Fruit fly (Drosophila melanogaster) whole organism, embryonic: ENCODE results near the gene odd.

Experiments used
- Adf1 ChIP-seq: fragments of 200-800 bp; sonication (Bioruptor generic); IDR thresholded peaks from 2 replicates; pipeline ENCODE4 v1.3.6; 2022; ENCODE audit warnings: missing biosample characterization, missing genetic modification characterization
- Antp ChIP-seq: fragments of 200-800 bp; sonication (Bioruptor generic); optimal IDR thresholded peaks from 3 replicates; lab custom pipeline; 2016; ENCODE audit warnings: missing biosample characterization, missing genetic modification characterization
- BEAF-32 ChIP-seq: fragments of 200-800 bp; sonication (Bioruptor generic); optimal IDR thresholded peaks from 3 replicates; lab custom pipeline; 2017; ENCODE audit warnings: missing biosample characterization, missing genetic modification characterization, mild to moderate bottlenecking, moderate library complexity, missing genetic modification reagents
- CG10274 ChIP-seq: fragments of 200-800 bp; sonication (Bioruptor generic); optimal IDR thresholded peaks from 3 replicates; lab custom pipeline; 2017; ENCODE audit warnings: missing biosample characterization, mild to moderate bottlenecking, missing genetic modification characterization
- CG10543 ChIP-seq: fragments of 200-800 bp; sonication (Bioruptor generic); optimal IDR thresholded peaks from 3 replicates; lab custom pipeline; 2017; ENCODE audit warnings: missing biosample characterization, mild to moderate bottlenecking, missing genetic modification characterization, moderate library complexity
- CG10654 ChIP-seq: fragments of 200-800 bp; sonication (Bioruptor generic); optimal IDR thresholded peaks from 2 replicates; lab custom pipeline; 2016; ENCODE audit warnings: missing biosample characterization, missing genetic modification characterization
- CG11398 ChIP-seq: fragments of 200-800 bp; sonication (Bioruptor generic); optimal IDR thresholded peaks from 2 replicates; lab custom pipeline; 2016; ENCODE audit warnings: missing biosample characterization, missing genetic modification characterization
- CG11504 ChIP-seq: fragments of 200-800 bp; sonication (Bioruptor generic); optimal IDR thresholded peaks from 3 replicates; lab custom pipeline; 2019; ENCODE audit warnings: missing biosample characterization, mild to moderate bottlenecking, missing genetic modification characterization, moderate library complexity
- CG11695 ChIP-seq: fragments of 200-800 bp; sonication (Bioruptor generic); IDR thresholded peaks from 3 replicates; pipeline ENCODE4 v1.3.6; 2022; ENCODE audit warnings: missing biosample characterization, missing genetic modification characterization
- CG12299 ChIP-seq: fragments of 200-800 bp; sonication (Bioruptor generic); optimal IDR thresholded peaks from 2 replicates; lab custom pipeline; 2018; ENCODE audit warnings: missing biosample characterization, mild to moderate bottlenecking, missing genetic modification characterization
- CG13894 ChIP-seq: fragments of 200-800 bp; sonication (Bioruptor generic); optimal IDR thresholded peaks from 3 replicates; lab custom pipeline; 2018; ENCODE audit warnings: missing biosample characterization, mild to moderate bottlenecking, missing genetic modification characterization, moderate library complexity
- CG14441 ChIP-seq: fragments of 200-800 bp; sonication (Bioruptor generic); IDR thresholded peaks from 2 replicates; pipeline ENCODE4 v1.3.6; 2022; ENCODE audit warnings: missing biosample characterization, missing genetic modification characterization
- CG14710 ChIP-seq: fragments of 200-800 bp; sonication (Bioruptor generic); optimal IDR thresholded peaks from 3 replicates; lab custom pipeline; 2019; ENCODE audit warnings: missing biosample characterization, mild to moderate bottlenecking, missing genetic modification characterization, moderate library complexity
- CG15011 ChIP-seq: fragments of 200-800 bp; sonication (Bioruptor generic); optimal IDR thresholded peaks from 3 replicates; lab custom pipeline; 2018; ENCODE audit warnings: missing biosample characterization, mild to moderate bottlenecking, missing genetic modification characterization
- CG17361 ChIP-seq: fragments of 200-800 bp; sonication (Bioruptor generic); IDR thresholded peaks from 3 replicates; pipeline ENCODE4 v1.3.6; 2022; ENCODE audit warnings: missing biosample characterization, missing genetic modification characterization
- CG2120 ChIP-seq: fragments of 200-800 bp; sonication (Bioruptor generic); optimal IDR thresholded peaks from 3 replicates; lab custom pipeline; 2016; ENCODE audit warnings: missing biosample characterization, missing genetic modification characterization
- CG2202 ChIP-seq: fragments of 200-800 bp; sonication (Bioruptor generic); optimal IDR thresholded peaks from 2 replicates; lab custom pipeline; 2018; ENCODE audit warnings: missing biosample characterization, mild to moderate bottlenecking, missing genetic modification characterization
- CG2712 ChIP-seq: fragments of 200-800 bp; optimal IDR thresholded peaks from 3 replicates; lab custom pipeline; 2019; ENCODE audit warnings: missing biosample characterization, mild to moderate bottlenecking, missing genetic modification characterization, moderate library complexity
- CG3838 ChIP-seq: fragments of 200-800 bp; sonication (Bioruptor generic); optimal IDR thresholded peaks from 3 replicates; lab custom pipeline; 2016; ENCODE audit warnings: missing biosample characterization, missing genetic modification characterization
- CG5245 ChIP-seq: fragments of 200-800 bp; sonication (Bioruptor generic); optimal IDR thresholded peaks from 3 replicates; lab custom pipeline; 2016; ENCODE audit warnings: missing biosample characterization, missing genetic modification characterization
- CG7357 ChIP-seq: fragments of 200-800 bp; sonication (Bioruptor generic); IDR thresholded peaks from 3 replicates; pipeline ENCODE4 v1.3.6; 2022; ENCODE audit warnings: missing biosample characterization, missing genetic modification characterization
- Fer3 ChIP-seq: fragments of 200-800 bp; sonication (Bioruptor generic); optimal IDR thresholded peaks from 2 replicates; lab custom pipeline; 2018; ENCODE audit warnings: missing biosample characterization, mild to moderate bottlenecking, missing genetic modification characterization, moderate library complexity
- H2.0 ChIP-seq: fragments of 200-800 bp; sonication (Bioruptor generic); IDR thresholded peaks from 2 replicates; pipeline ENCODE4 v1.3.6; 2022; ENCODE audit warnings: missing biosample characterization, missing genetic modification characterization
- HHEX ChIP-seq: fragments of 200-800 bp; sonication (Bioruptor generic); optimal IDR thresholded peaks from 3 replicates; lab custom pipeline; 2017; ENCODE audit warnings: missing biosample characterization, mild to moderate bottlenecking, missing genetic modification characterization, missing genetic modification reagents
- Kr ChIP-seq: fragments of 200-800 bp; sonication (Bioruptor generic); optimal IDR thresholded peaks from 2 replicates; lab custom pipeline; 2017; ENCODE audit warnings: missing biosample characterization, mild to moderate bottlenecking, missing genetic modification characterization
- NfI ChIP-seq: fragments of 200-800 bp; sonication (Bioruptor generic); optimal IDR thresholded peaks from 3 replicates; lab custom pipeline; 2018; ENCODE audit warnings: missing biosample characterization, mild to moderate bottlenecking, missing genetic modification characterization, moderate library complexity
- Oaz ChIP-seq: fragments of 200-800 bp; sonication (Bioruptor generic); IDR thresholded peaks from 2 replicates; pipeline ENCODE4 v1.3.6; 2022; ENCODE audit warnings: missing biosample characterization, missing genetic modification characterization
- PHDP ChIP-seq: fragments of 200-800 bp; sonication (Bioruptor generic); optimal IDR thresholded peaks from 3 replicates; lab custom pipeline; 2018; ENCODE audit warnings: missing biosample characterization, mild to moderate bottlenecking, missing genetic modification characterization, moderate library complexity
- Ravus ChIP-seq: fragments of 200-800 bp; sonication (Bioruptor generic); IDR thresholded peaks from 2 replicates; pipeline ENCODE4 v1.3.6; 2022; ENCODE audit warnings: missing biosample characterization, missing genetic modification characterization
- Sox102F ChIP-seq: fragments of 200-800 bp; sonication (Bioruptor generic); optimal IDR thresholded peaks from 2 replicates; lab custom pipeline; 2018; ENCODE audit warnings: missing biosample characterization, mild to moderate bottlenecking, missing genetic modification characterization, moderate library complexity
- TFAM ChIP-seq: fragments of 200-800 bp; sonication (Bioruptor generic); optimal IDR thresholded peaks from 2 replicates; lab custom pipeline; 2017; ENCODE audit warnings: missing biosample characterization, missing genetic modification characterization, inconsistent platforms
- Usf ChIP-seq: fragments of 200-800 bp; sonication (Bioruptor generic); optimal IDR thresholded peaks from 2 replicates; lab custom pipeline; 2017; ENCODE audit warnings: missing genotype, missing biosample characterization, missing genetic modification characterization
- Vsx1 ChIP-seq: fragments of 200-800 bp; sonication (Bioruptor generic); optimal IDR thresholded peaks from 2 replicates; lab custom pipeline; 2017; ENCODE audit warnings: missing biosample characterization, mild to moderate bottlenecking, missing genetic modification characterization, missing genetic modification reagents
- YL-1 ChIP-seq: fragments of 200-800 bp; sonication (Bioruptor generic); optimal IDR thresholded peaks from 3 replicates; lab custom pipeline; 2017; ENCODE audit warnings: missing biosample characterization, mild to moderate bottlenecking, missing genetic modification characterization
- chif ChIP-seq, 2 experiments: fragments of 200-800 bp; sonication (Bioruptor generic); optimal IDR thresholded peaks; 3 replicates each; lab custom pipeline; 2016; ENCODE audit warnings: missing biosample characterization in 2 of 2, missing genetic modification characterization in 2 of 2
- cwo ChIP-seq: fragments of 200-800 bp; sonication (Bioruptor generic); optimal IDR thresholded peaks from 3 replicates; lab custom pipeline; 2017; ENCODE audit warnings: missing biosample characterization, missing genetic modification characterization, mild to moderate bottlenecking, moderate library complexity, missing genetic modification reagents
- ems ChIP-seq: fragments of 200-800 bp; sonication (Bioruptor generic); optimal IDR thresholded peaks from 3 replicates; lab custom pipeline; 2016; ENCODE audit warnings: missing biosample characterization, missing genetic modification characterization
- gcm ChIP-seq: fragments of 200-800 bp; sonication (Bioruptor generic); optimal IDR thresholded peaks from 2 replicates; lab custom pipeline; 2019; ENCODE audit warnings: missing biosample characterization, mild to moderate bottlenecking, missing genetic modification characterization, moderate library complexity
- hb ChIP-seq: fragments of 200-800 bp; sonication (Bioruptor generic); IDR thresholded peaks from 3 replicates; pipeline ENCODE4 v1.3.6; 2022; ENCODE audit warnings: missing biosample characterization, missing genetic modification characterization; ENCODE audit not compliant: partially characterized antibody
- lmd ChIP-seq: fragments of 200-800 bp; sonication (Bioruptor generic); IDR thresholded peaks from 2 replicates; pipeline ENCODE4 v1.3.6; 2022; ENCODE audit warnings: missing biosample characterization, missing genetic modification characterization
- mirr ChIP-seq: fragments of 200-800 bp; sonication (Bioruptor generic); optimal IDR thresholded peaks from 3 replicates; lab custom pipeline; 2018; ENCODE audit warnings: missing biosample characterization, mild to moderate bottlenecking, missing genetic modification characterization
- sc ChIP-seq, 3 experiments: fragments of >200 bp in 2 of 3; fragments of 200-800 bp in 1 of 3; sonication (Bioruptor generic) in 1 of 3; optimal IDR thresholded peaks; 2 replicates in 2 of 3; 3 replicates in 1 of 3; lab custom pipeline; 2017; ENCODE audit warnings: mild to moderate bottlenecking in 1 of 3, missing biosample characterization in 1 of 3, missing genetic modification characterization in 1 of 3, missing genetic modification reagents in 1 of 3
- sens ChIP-seq: fragments of 200-800 bp; sonication (Bioruptor generic); peaks from one replicate; lab custom pipeline; 2016; ENCODE audit warnings: missing biosample characterization, missing genetic modification characterization
- so ChIP-seq: fragments of 200-800 bp; sonication (Bioruptor generic); IDR thresholded peaks from 3 replicates; pipeline ENCODE4 v1.3.6; 2022; ENCODE audit warnings: missing biosample characterization, missing genetic modification characterization
- ssp ChIP-seq: fragments of 200-800 bp; sonication (Bioruptor generic); IDR thresholded peaks from 2 replicates; pipeline ENCODE4 v1.3.6; 2022; ENCODE audit warnings: missing biosample characterization, missing genetic modification characterization
- stwl ChIP-seq: fragments of 200-800 bp; sonication (Bioruptor generic); optimal IDR thresholded peaks from 3 replicates; lab custom pipeline; 2018; ENCODE audit warnings: missing biosample characterization, mild to moderate bottlenecking, missing genetic modification characterization, moderate library complexity
- vfl ChIP-seq: fragments of 200-800 bp; sonication (Bioruptor generic); optimal IDR thresholded peaks from 2 replicates; lab custom pipeline; 2016; ENCODE audit warnings: missing biosample characterization, missing genetic modification characterization
- wor ChIP-seq: fragments of 200-800 bp; sonication (Bioruptor generic); IDR thresholded peaks from 2 replicates; pipeline ENCODE4 v1.3.6; 2022; ENCODE audit warnings: missing biosample characterization, missing genetic modification characterization
- zen ChIP-seq: fragments of 200-800 bp; sonication (Bioruptor generic); optimal IDR thresholded peaks from 3 replicates; lab custom pipeline; 2018; ENCODE audit warnings: missing biosample characterization, mild to moderate bottlenecking, missing genetic modification characterization, moderate library complexity
- zfh1 ChIP-seq: fragments of 200-800 bp; sonication (Bioruptor generic); IDR thresholded peaks from 3 replicates; pipeline ENCODE4 v1.3.6; 2022; ENCODE audit warnings: missing biosample characterization, missing genetic modification characterization

odd gene

dm6 chr2L:3628819-3629218 is 22.3 kb upstream of the odd start (continued):
- peak; percentile 83 for TF ChIP-seq cwo (GFP tag; lab: Kevin White, UChicago)
- 0 out of 2 replicates have a peak, but pooled peaks have one; percentile 9 for TF ChIP-seq Oaz
- peak; percentile 85 for TF ChIP-seq gcm (GFP tag; lab: Kevin White, UChicago)
- peak; percentile 78 to 81 for TF ChIP-seq chif (GFP tag; optimal IDR thresholded peaks at IDR 0.05; lab: Kevin White, UChicago)
- peak; percentile 89 for TF ChIP-seq PHDP (tag; lab: Kevin White, UChicago)
- TF ChIP-seq CG11695 (GFP tag; lab: Robert Waterston, UW) = peak; percentile 85
- no peak for TF ChIP-seq hb (GFP tag; lab: Robert Waterston, UW)
- TF ChIP-seq CG14710 = peak; percentile 91
- TF ChIP-seq Usf (GFP tag; lab: Kevin White, UChicago) = no peak
- TF ChIP-seq ssp (GFP tag; lab: Robert Waterston, UW) = no peak
- TF ChIP-seq CG15011 (GFP tag; lab: Kevin White, UChicago) = peak; percentile 89
- TF ChIP-seq CG2712 (tag; lab: Kevin White, UChicago) = peak; percentile 80
- peak; percentile 24 for TF ChIP-seq ems
- TF ChIP-seq YL-1 = peak; percentile 71
- no peak for TF ChIP-seq CG3838 (GFP tag; lab: Kevin White, UChicago)
- TF ChIP-seq so = peak; percentile 86; the same call in 2 of the 3 replicates
- peak; percentile 48 for TF ChIP-seq CG11398 (GFP tag; lab: Kevin White, UChicago)
- TF ChIP-seq HHEX (GFP tag; lab: Kevin White, UChicago) = peak; percentile 85
- TF ChIP-seq CG11504 = no peak
- peak; percentile 89 for TF ChIP-seq zen
- TF ChIP-seq CG7357 (GFP tag; lab: Robert Waterston, UW) = 0 out of 3 replicates have a peak, but pooled peaks have one; percentile 14
- TF ChIP-seq stwl (tag; lab: Kevin White, UChicago) = peak; percentile 64
- peak; percentile 64; the same call in 1 of the 3 replicates for TF ChIP-seq CG17361 (GFP tag; lab: Robert Waterston, UW)
- TF ChIP-seq sc (optimal IDR thresholded peaks at IDR 0.05; lab: Kevin White, UChicago) = no peak
- peak; percentile 91 for TF ChIP-seq sc (GFP tag; optimal IDR thresholded peaks at IDR 0.05; lab: Kevin White, UChicago)
- TF ChIP-seq CG10274 (GFP tag; lab: Kevin White, UChicago) = peak; percentile 76
- no peak for TF ChIP-seq lmd (GFP tag; lab: Robert Waterston, UW)
- TF ChIP-seq Adf1 = no peak
- peak; percentile 30 for TF ChIP-seq NfI (GFP tag; lab: Kevin White, UChicago)
- peak; percentile 75 for TF ChIP-seq Vsx1 (GFP tag; lab: Kevin White, UChicago)
- no peak for TF ChIP-seq BEAF-32 (GFP tag; lab: Kevin White, UChicago)
- TF ChIP-seq H2.0 = no peak
- TF ChIP-seq CG5245 (GFP tag; lab: Kevin White, UChicago) = no peak
- TF ChIP-seq TFAM = peak; percentile 79
- TF ChIP-seq Fer3 (tag; lab: Kevin White, UChicago) = peak; percentile 73
- no peak for TF ChIP-seq wor (GFP tag; lab: Robert Waterston, UW)
- peak; percentile 59 for TF ChIP-seq CG13894 (tag; lab: Kevin White, UChicago)
- TF ChIP-seq Sox102F (GFP tag; lab: Kevin White, UChicago) = peak; percentile 59
- TF ChIP-seq mirr (GFP tag; lab: Kevin White, UChicago) = peak; percentile 97
- TF ChIP-seq Antp (GFP tag; lab: Kevin White, UChicago) = peak; percentile 28
- peak; percentile 98 for TF ChIP-seq Kr (GFP tag; lab: Kevin White, UChicago)
- TF ChIP-seq Ravus = no peak
- TF ChIP-seq zfh1 (GFP tag; lab: Robert Waterston, UW) = peak; percentile 88
- TF ChIP-seq CG2120 (GFP tag; lab: Kevin White, UChicago) = peak; percentile 67
- TF ChIP-seq CG10543 (GFP tag; lab: Kevin White, UChicago) = peak; percentile 84
- peak; percentile 4 for TF ChIP-seq CG12299 (tag; lab: Kevin White, UChicago)
- TF ChIP-seq CG2202 (tag; lab: Kevin White, UChicago) = peak; percentile 96
- peak; percentile 41; the same call in 1 of the 2 replicates for TF ChIP-seq CG14441 (GFP tag; lab: Robert Waterston, UW)
- peak; percentile 88 for TF ChIP-seq sens (GFP tag; lab: Kevin White, UChicago)
- peak; percentile 87 for TF ChIP-seq CG10654
- TF ChIP-seq vfl (GFP tag; lab: Kevin White, UChicago) = peak; percentile 13
